Fruit fly (Drosophila melanogaster): ENCODE measurements around the gene CG33303.

Gene CG33303

dm6 chr2L:10362408-10363067 lies 13.0 kb downstream of the CG33303 start, which contains the start of the genes Cand1 and pim (continued):
- TF ChIP-seq phol (tag; optimal IDR thresholded peaks at IDR 0.05) (peak; percentile 57), CG30403 (GFP tag; optimal IDR thresholded peaks at IDR 0.05) (peak; percentile 3), MESR4 (GFP tag; optimal IDR thresholded peaks at IDR 0.05) (peak; percentile 57), gt (GFP tag; IDR thresholded peaks at IDR 0.05) (no peak), CG3995 (GFP tag; optimal IDR thresholded peaks at IDR 0.05) (no peak), CG9876 (GFP tag; optimal IDR thresholded peaks at IDR 0.05) (no peak), CG16863 (GFP tag; optimal IDR thresholded peaks at IDR 0.05) (no peak), CG12659 (GFP tag; optimal IDR thresholded peaks at IDR 0.05) (peak; percentile 70), zfh1 (GFP tag; IDR thresholded peaks at IDR 0.05) (no peak), CG17186 (GFP tag; optimal IDR thresholded peaks at IDR 0.05) (no peak), kni (GFP tag; optimal IDR thresholded peaks at IDR 0.05) (no peak), emc (GFP tag; optimal IDR thresholded peaks at IDR 0.05) (no peak), CG31388 (GFP tag; optimal IDR thresholded peaks at IDR 0.05) (no peak), CG11398 (GFP tag; optimal IDR thresholded peaks at IDR 0.05) (no peak), ssp (GFP tag; IDR thresholded peaks at IDR 0.05) (peak; percentile 29; the same call in 1 of the 2 replicates), Side (GFP tag; optimal IDR thresholded peaks at IDR 0.05) (no peak), CG12155 (GFP tag; optimal IDR thresholded peaks at IDR 0.05) (peak; percentile 23), knrl (GFP tag; IDR thresholded peaks at IDR 0.05; ENCODE audit: partially characterized antibody) (peak; percentile 75), CG16779 (GFP tag; IDR thresholded peaks at IDR 0.05) (no peak), gfzf (GFP tag; optimal IDR thresholded peaks at IDR 0.05) (peak; percentile 78), sd (tag; optimal IDR thresholded peaks at IDR 0.05) (peak; percentile 50), CG31365 (tag; optimal IDR thresholded peaks at IDR 0.05) (no peak), Fer1 (GFP tag; optimal IDR thresholded peaks at IDR 0.05) (peak; percentile 3), tna (GFP tag; IDR thresholded peaks at IDR 0.05; ENCODE audit: partially characterized antibody) (no peak), jumu (GFP tag; optimal IDR thresholded peaks at IDR 0.05) (no peak), D19A (tag; optimal IDR thresholded peaks at IDR 0.05) (peak; percentile 5), CG7839 (tag; optimal IDR thresholded peaks at IDR 0.05) (no peak), Mad (GFP tag; optimal IDR thresholded peaks at IDR 0.05) (no peak), rib (GFP tag; IDR thresholded peaks at IDR 0.05) (no peak), insv (GFP tag; optimal IDR thresholded peaks at IDR 0.05) (no peak), CG30020 (tag; optimal IDR thresholded peaks at IDR 0.05) (peak; percentile 97), Doc3 (GFP tag; IDR thresholded peaks at IDR 0.05; ENCODE audit: partially characterized antibody) (peak; percentile 64; the same call in 2 of the 3 replicates), HLH4C (GFP tag; IDR thresholded peaks at IDR 0.05; ENCODE audit: partially characterized antibody) (peak; percentile 54; the same call in 1 of the 3 replicates), CG11456 (GFP tag; IDR thresholded peaks at IDR 0.05) (no peak), NC2β (GFP tag; optimal IDR thresholded peaks at IDR 0.05) (no peak), maf-S (GFP tag; optimal IDR thresholded peaks at IDR 0.05) (no peak), Rx (GFP tag; IDR thresholded peaks at IDR 0.05) (no peak), CG13894 (tag; optimal IDR thresholded peaks at IDR 0.05) (no peak), amos (GFP tag; IDR thresholded peaks at IDR 0.05; ENCODE audit: partially characterized antibody) (peak; percentile 71), Jarid2 (GFP tag; optimal IDR thresholded peaks at IDR 0.05) (no peak), Adf1 (GFP tag; IDR thresholded peaks at IDR 0.05) (no peak), CG10147 (GFP tag; optimal IDR thresholded peaks at IDR 0.05) (peak; percentile 25), CG7963 (GFP tag; IDR thresholded peaks at IDR 0.05; ENCODE audit: partially characterized antibody) (peak; percentile 36; the same call in 1 of the 3 replicates), exex (tag; optimal IDR thresholded peaks at IDR 0.05) (no peak), CG12236 (GFP tag; optimal IDR thresholded peaks at IDR 0.05) (no peak), pros (GFP tag; optimal IDR thresholded peaks at IDR 0.05) (no peak), crol (GFP tag; IDR thresholded peaks at IDR 0.05) (no peak), CG15514 (GFP tag; optimal IDR thresholded peaks at IDR 0.05) (peak; percentile 38), wdn (GFP tag; IDR thresholded peaks at IDR 0.05) (no peak), Poxn (GFP tag; IDR thresholded peaks at IDR 0.05) (no peak)

Measured in whole organism, embryonic.